Worm (Caenorhabditis elegans) whole organism, L1 larva: Measurements from ENCODE around the gene ifd-1.
"Not testable (repeated sequence)": the region's sequence is repeated elsewhere in the genome, so short reads cannot be mapped to it uniquely, and the experiment has no call there.

ENCODE experiments used
- C16A3.4 ChIP-seq: fragments of 150-350 bp; optimal IDR thresholded peaks from 2 replicates; lab custom pipeline; 2014; ENCODE audit warnings: missing biosample characterization, missing genetic modification characterization
- aha-1 ChIP-seq: fragments of 150-350 bp; optimal IDR thresholded peaks from 2 replicates; lab custom pipeline; 2014; ENCODE audit warnings: missing biosample characterization, missing genetic modification characterization
- blmp-1 ChIP-seq: fragments of 150-350 bp; optimal IDR thresholded peaks from 2 replicates; lab custom pipeline; 2014; ENCODE audit warnings: missing biosample characterization, missing genetic modification characterization
- ceh-63 ChIP-seq: fragments of 200-800 bp; sonication (Bioruptor generic); optimal IDR thresholded peaks from 2 replicates; lab custom pipeline; 2018; ENCODE audit warnings: mild to moderate bottlenecking, missing genetic modification characterization, missing compliant biosample characterization
- ceh-8 ChIP-seq: fragments of 200-800 bp; sonication (Bioruptor generic); optimal IDR thresholded peaks from 2 replicates; lab custom pipeline; 2018; ENCODE audit warnings: mild to moderate bottlenecking, missing genetic modification characterization, moderate library complexity, missing compliant biosample characterization
- ceh-82 ChIP-seq, 3 experiments: fragments of 150-350 bp in 1 of 3; sonication (generic microtip) in 2 of 3; optimal IDR thresholded peaks; 2 replicates each; lab custom pipeline; 2014 to 2017; ENCODE audit warnings: missing biosample characterization in 3 of 3, missing genetic modification characterization in 3 of 3
- dpl-1 ChIP-seq, 3 experiments: fragments of 150-350 bp in 2 of 3; sonication (generic microtip) in 1 of 3; optimal IDR thresholded peaks; 2 replicates each; lab custom pipeline; 2014 to 2017; ENCODE audit warnings: missing biosample characterization in 3 of 3, missing genetic modification characterization in 3 of 3, missing genetic modification reagents in 3 of 3
- dsc-1 ChIP-seq: sonication (generic microtip); optimal IDR thresholded peaks from 2 replicates; lab custom pipeline; 2016; ENCODE audit warnings: mild to moderate bottlenecking, missing genetic modification characterization, missing compliant biosample characterization
- efl-1 ChIP-seq, 4 experiments: fragments of 150-350 bp; optimal IDR thresholded peaks in 3 of 4; peaks in 1 of 4; 1 replicate in 1 of 4; 2 replicates in 3 of 4; lab custom pipeline; 2014; ENCODE audit warnings: missing biosample characterization in 2 of 4, missing genetic modification characterization in 2 of 4, missing genetic modification reagents in 2 of 4
- elt-2 ChIP-seq: sonication (generic microtip); optimal IDR thresholded peaks from 2 replicates; lab custom pipeline; 2016; ENCODE audit warnings: missing genetic modification characterization, mild to moderate bottlenecking, inconsistent platforms, missing compliant biosample characterization, missing genetic modification reagents
- elt-3 ChIP-seq, 6 experiments: fragments of 150-350 bp in 1 of 6; sonication (generic microtip); optimal IDR thresholded peaks; 2 replicates each; lab custom pipeline; 2017 to 2018; ENCODE audit warnings: missing biosample characterization in 6 of 6, missing genetic modification characterization in 6 of 6, inconsistent platforms in 1 of 6
- ets-5 ChIP-seq: fragments of 200-800 bp; sonication (Bioruptor generic); IDR thresholded peaks from 2 replicates; pipeline ENCODE4 v1.3.6; 2022; ENCODE audit warnings: missing genetic modification characterization, missing compliant biosample characterization
- fkh-8 ChIP-seq: sonication (generic microtip); optimal IDR thresholded peaks from 2 replicates; lab custom pipeline; 2016; ENCODE audit warnings: mild to moderate bottlenecking, missing genetic modification characterization, missing compliant biosample characterization
- grh-1 ChIP-seq: fragments of 200-800 bp; sonication (Bioruptor generic); IDR thresholded peaks from 2 replicates; pipeline ENCODE4 v1.3.6; 2022; ENCODE audit warnings: missing genetic modification reagents, missing genetic modification characterization, missing compliant biosample characterization
- hlh-17 ChIP-seq: fragments of 200-800 bp; sonication (Bioruptor generic); optimal IDR thresholded peaks from 2 replicates; lab custom pipeline; 2018; ENCODE audit warnings: missing genetic modification characterization, mild to moderate bottlenecking, missing compliant biosample characterization, moderate library complexity, borderline replicate concordance
- isw-1 ChIP-seq: fragments of 200-800 bp; sonication (Bioruptor generic); IDR thresholded peaks from 2 replicates; pipeline ENCODE4 v1.3.6; 2022; ENCODE audit warnings: missing genetic modification characterization, missing compliant biosample characterization
- lin-13 ChIP-seq: fragments of 150-350 bp; optimal IDR thresholded peaks from 2 replicates; lab custom pipeline; 2014; ENCODE audit warnings: missing biosample characterization, missing genetic modification reagents, missing genetic modification characterization
- lin-35 ChIP-seq, 2 experiments: fragments of 150-350 bp; optimal IDR thresholded peaks; 2 replicates each; lab custom pipeline; 2014; ENCODE audit warnings: missing biosample characterization in 2 of 2, missing genetic modification characterization in 2 of 2, missing genetic modification reagents in 2 of 2
- mdl-1 ChIP-seq, 2 experiments: fragments of 150-350 bp; optimal IDR thresholded peaks; 2 replicates each; lab custom pipeline; 2014 to 2017; ENCODE audit warnings: missing biosample characterization in 2 of 2, missing genetic modification characterization in 2 of 2, inconsistent platforms in 1 of 2
- mef-2 ChIP-seq: fragments of 150-350 bp; optimal IDR thresholded peaks from 2 replicates; lab custom pipeline; 2014; ENCODE audit warnings: missing biosample characterization, missing genetic modification characterization
- nhr-11 ChIP-seq: fragments of 150-350 bp; optimal IDR thresholded peaks from 2 replicates; lab custom pipeline; 2014; ENCODE audit warnings: missing biosample characterization, missing genetic modification characterization
- nhr-12 ChIP-seq: sonication (generic microtip); optimal IDR thresholded peaks from 2 replicates; lab custom pipeline; 2017; ENCODE audit warnings: missing biosample characterization, missing genetic modification characterization
- nhr-19 ChIP-seq: fragments of 200-800 bp; sonication (Bioruptor generic); conservative IDR thresholded peaks from 2 replicates; pipeline ENCODE4 v1.3.6; 2022; ENCODE audit warnings: missing genetic modification characterization, missing compliant biosample characterization
- nhr-28 ChIP-seq: fragments of 150-350 bp; optimal IDR thresholded peaks from 2 replicates; lab custom pipeline; 2014; ENCODE audit warnings: missing biosample characterization, missing genetic modification characterization
- nhr-76 ChIP-seq: sonication (generic microtip); optimal IDR thresholded peaks from 2 replicates; lab custom pipeline; 2017; ENCODE audit warnings: missing biosample characterization, missing genetic modification characterization
- nhr-77 ChIP-seq: fragments of 150-350 bp; optimal IDR thresholded peaks from 2 replicates; lab custom pipeline; 2014; ENCODE audit warnings: missing biosample characterization, missing genetic modification characterization
- nhr-85 ChIP-seq: sonication (generic microtip); peaks from one replicate; lab custom pipeline; 2016; ENCODE audit warnings: missing genetic modification characterization, inconsistent platforms, missing compliant biosample characterization
- nhr-90 ChIP-seq: sonication (generic microtip); optimal IDR thresholded peaks from 2 replicates; lab custom pipeline; 2016; ENCODE audit warnings: mild to moderate bottlenecking, missing genetic modification characterization, missing compliant biosample characterization; ENCODE audit not compliant: poor library complexity
- pax-3 ChIP-seq: fragments of 200-800 bp; sonication (Bioruptor generic); optimal IDR thresholded peaks from 2 replicates; lab custom pipeline; 2018; ENCODE audit warnings: mild to moderate bottlenecking, missing genetic modification characterization, moderate library complexity, missing compliant biosample characterization
- pqm-1 ChIP-seq: sonication (generic microtip); optimal IDR thresholded peaks from 3 replicates; lab custom pipeline; 2017; ENCODE audit warnings: missing biosample characterization, missing genetic modification characterization
- rnt-1 ChIP-seq: sonication (generic microtip); optimal IDR thresholded peaks from 2 replicates; lab custom pipeline; 2016; ENCODE audit warnings: mild to moderate bottlenecking, missing genetic modification characterization, moderate library complexity, missing compliant biosample characterization
- sptf-1 ChIP-seq: fragments of 150-350 bp; optimal IDR thresholded peaks from 2 replicates; lab custom pipeline; 2014; ENCODE audit warnings: missing biosample characterization, missing genetic modification characterization
- swsn-7 ChIP-seq: sonication (generic microtip); optimal IDR thresholded peaks from 2 replicates; lab custom pipeline; 2016; ENCODE audit warnings: missing genetic modification characterization, missing compliant biosample characterization
- tbx-2 ChIP-seq: sonication (generic microtip); optimal IDR thresholded peaks from 2 replicates; lab custom pipeline; 2016; ENCODE audit warnings: missing genetic modification characterization, missing compliant biosample characterization
- unc-130 ChIP-seq: fragments of 150-350 bp; optimal IDR thresholded peaks from 2 replicates; lab custom pipeline; 2017; ENCODE audit warnings: missing biosample characterization, missing genetic modification characterization, inconsistent platforms
- unc-86 ChIP-seq: sonication (generic microtip); optimal IDR thresholded peaks from 2 replicates; lab custom pipeline; 2016; ENCODE audit warnings: missing genetic modification characterization, missing compliant biosample characterization
- zip-4 ChIP-seq: fragments of 200-800 bp; sonication (Bioruptor generic); optimal IDR thresholded peaks from 2 replicates; lab custom pipeline; 2018; ENCODE audit warnings: mild to moderate bottlenecking, missing genetic modification characterization, moderate library complexity, missing compliant biosample characterization
- ztf-11 ChIP-seq, 2 experiments: sonication (generic microtip); optimal IDR thresholded peaks; 2 replicates each; lab custom pipeline; 2016 to 2017; ENCODE audit warnings: missing genetic modification characterization in 2 of 2, missing biosample characterization in 1 of 2, missing compliant biosample characterization in 1 of 2
- ztf-4 ChIP-seq: fragments of 150-350 bp; optimal IDR thresholded peaks from 2 replicates; lab custom pipeline; 2014; ENCODE audit warnings: missing biosample characterization, missing genetic modification characterization

The ifd-1 gene

ce11 chrX:8820643-8821042, 3.6 kb downstream of the ifd-1 start:
- TF ChIP-seq pax-3 (tag; lab: Kevin White, UChicago), result no peak
- TF ChIP-seq lin-35 (GFP tag; optimal IDR thresholded peaks at IDR 0.05; lab: Kevin White, UChicago), result peak in 1 of 2 experiments; percentile 13
- peak; percentile 75 for TF ChIP-seq elt-2 (tag; lab: Kevin White, UChicago)

- TF ChIP-seq mef-2 (tag; lab: Kevin White, UChicago), result no peak
- TF ChIP-seq grh-1 (GFP tag; lab: Robert Waterston, UW), result peak; percentile 16; the same call in 1 of the 2 replicates
- TF ChIP-seq pax-3 (tag; lab: Kevin White, UChicago), result no peak
- TF ChIP-seq efl-1 (optimal IDR thresholded peaks at IDR 0.05; lab: Kevin White, UChicago), result no peak
- TF ChIP-seq efl-1 (GFP tag; optimal IDR thresholded peaks at IDR 0.05 in 1 of 2; lab: Kevin White, UChicago), result peak in 1 of 2 experiments; percentile 36
- TF ChIP-seq C16A3.4, result no peak
- peak; percentile 5 for TF ChIP-seq blmp-1 (tag; lab: Kevin White, UChicago)
- no peak for TF ChIP-seq swsn-7 (tag; lab: Kevin White, UChicago)
- TF ChIP-seq unc-130 (tag; lab: Kevin White, UChicago), result no peak
Observed at ce11 chrX:8819815-8820415, 4.3 kb downstream of the ifd-1 start.

- TF ChIP-seq nhr-19 (GFP tag; lab: Robert Waterston, UW) (0 out of 2 replicates have a peak, but pooled peaks have one; percentile 13), efl-1 (GFP tag; optimal IDR thresholded peaks at IDR 0.05 in 1 of 2; lab: Kevin White, UChicago) (peak in 1 of 2 experiments; percentile 17), dpl-1 (GFP tag; optimal IDR thresholded peaks at IDR 0.05; lab: Kevin White, UChicago) (peak in 1 of 3 experiments; percentile 29)
- not testable (repeated sequence) for TF ChIP-seq efl-1 (optimal IDR thresholded peaks at IDR 0.05; lab: Kevin White, UChicago)
Observed at ce11 chrX:8818438-8818837, 5.8 kb downstream of the ifd-1 start.

ce11 chrX:8817929-8818328, 6.3 kb downstream of the ifd-1 start:
- no peak for TF ChIP-seq ceh-63 (GFP tag; lab: Kevin White, UChicago)

ce11 chrX:8811916-8812315, 12.3 kb downstream of the ifd-1 start, which contains the start of gene cnnm-2:
cnnm-2 (plus strand) TSS chrX:8812105.
- peak; percentile 14 for TF ChIP-seq pqm-1 (tag; lab: Kevin White, UChicago)
- peak; percentile 65 for TF ChIP-seq elt-2 (tag; lab: Kevin White, UChicago)
- TF ChIP-seq lin-35 (GFP tag; optimal IDR thresholded peaks at IDR 0.05; lab: Kevin White, UChicago), result peak in 1 of 2 experiments; percentile 30
- no peak for TF ChIP-seq aha-1 (tag; lab: Kevin White, UChicago)
- TF ChIP-seq, all 84 proteins: peak for 3

ce11 chrX:8810908-8811307, 13.3 kb downstream of the ifd-1 start, which contains the start of gene R04E5.9:
R04E5.9 (minus strand) TSS chrX:8811142.
- TF ChIP-seq ceh-82 (tag; optimal IDR thresholded peaks at IDR 0.05; lab: Kevin White, UChicago), result peak; percentile 74 to 91 (median 87)
- no peak for TF ChIP-seq nhr-12 (tag; lab: Kevin White, UChicago)
- peak; percentile 91 for TF ChIP-seq unc-86 (tag; lab: Kevin White, UChicago)
- peak in 1 of 2 experiments; percentile 56 for TF ChIP-seq ztf-11 (tag; optimal IDR thresholded peaks at IDR 0.05; lab: Kevin White, UChicago)
- TF ChIP-seq dsc-1 (tag; lab: Kevin White, UChicago), result peak; percentile 76
- peak; percentile 69 to 95 for TF ChIP-seq mdl-1 (tag; optimal IDR thresholded peaks at IDR 0.05; lab: Kevin White, UChicago)
- TF ChIP-seq nhr-90 (tag; lab: Kevin White, UChicago), result peak; percentile 64
- TF ChIP-seq nhr-85, result peak; percentile 82
- TF ChIP-seq rnt-1 (tag; lab: Kevin White, UChicago), result peak; percentile 71
- peak; percentile 7 for TF ChIP-seq nhr-76 (tag; lab: Kevin White, UChicago)
- peak; percentile 63 for TF ChIP-seq lin-13 (GFP tag; lab: Kevin White, UChicago)
- TF ChIP-seq fkh-8 (tag; lab: Kevin White, UChicago), result peak; percentile 96
- TF ChIP-seq isw-1 (GFP tag; lab: Robert Waterston, UW), result peak; percentile 71
- TF ChIP-seq hlh-17 (GFP tag; lab: Kevin White, UChicago), result no peak
- TF ChIP-seq blmp-1 (tag; lab: Kevin White, UChicago), result peak; percentile 88
- TF ChIP-seq nhr-28 (tag; lab: Kevin White, UChicago), result no peak
- TF ChIP-seq elt-3 (tag; optimal IDR thresholded peaks at IDR 0.05; lab: Kevin White, UChicago), result peak in 2 of 6 experiments; percentile 19 to 20
- peak; percentile 80 for TF ChIP-seq elt-2 (tag; lab: Kevin White, UChicago)
- TF ChIP-seq nhr-11 (tag; lab: Kevin White, UChicago), result peak; percentile 53
- peak; percentile 85 for TF ChIP-seq tbx-2
- TF ChIP-seq zip-4 (GFP tag; lab: Kevin White, UChicago), result peak; percentile 32
- no peak for TF ChIP-seq ets-5
- TF ChIP-seq pax-3 (tag; lab: Kevin White, UChicago), result peak; percentile 68
- peak; percentile 57 for TF ChIP-seq mef-2 (tag; lab: Kevin White, UChicago)
- peak; percentile 72 for TF ChIP-seq nhr-77 (tag; lab: Kevin White, UChicago)
- peak; percentile 59 for TF ChIP-seq ztf-4 (tag; lab: Kevin White, UChicago)
- no peak for TF ChIP-seq sptf-1
- peak; percentile 13 for TF ChIP-seq ceh-8 (GFP tag; lab: Kevin White, UChicago)
